Worm (Caenorhabditis elegans): ENCODE data around the gene josd-1.

The josd-1 gene

DNA sequence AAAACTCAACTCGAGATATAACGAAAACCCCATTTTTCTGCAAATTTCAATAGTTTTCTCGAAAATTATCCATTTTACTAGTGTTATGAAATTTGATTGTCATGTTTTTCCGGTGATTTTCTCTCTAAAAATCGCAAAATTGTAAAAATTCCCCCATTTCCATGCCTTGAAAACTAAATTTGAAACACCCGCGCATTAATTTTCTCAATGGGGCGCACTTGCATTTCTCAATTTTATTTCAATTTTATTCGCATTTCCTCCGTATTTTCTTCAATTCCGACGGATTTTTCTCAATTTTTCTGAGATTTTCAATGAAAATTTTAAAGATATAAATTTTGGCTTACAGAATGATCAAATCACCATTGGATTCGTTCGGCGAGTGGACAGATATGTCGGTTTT, 31.4 kb upstream of the josd-1 start, which contains the start of gene Y71H2AM.3 (continued):
- TF ChIP-seq lsy-27 (tag; optimal IDR thresholded peaks at IDR 0.05; ENCODE audit: borderline replicate concordance, insufficient read depth) (no peak), somi-1 (GFP tag; optimal IDR thresholded peaks at IDR 0.05) (no peak), zfh-2 (GFP tag; conservative IDR thresholded peaks at IDR 0.05) (no peak), unc-62 (GFP tag; optimal IDR thresholded peaks at IDR 0.05) (no peak), nhr-179 (tag; optimal IDR thresholded peaks at IDR 0.05) (no peak), sdz-38 (tag; optimal IDR thresholded peaks at IDR 0.05) (no peak), hmg-1.2 (GFP tag; IDR thresholded peaks at IDR 0.05) (no peak), dpff-1 (tag; optimal IDR thresholded peaks at IDR 0.05) (no peak), mxl-1 (tag; optimal IDR thresholded peaks at IDR 0.05) (no peak), bed-2 (GFP tag; IDR thresholded peaks at IDR 0.05) (no peak), die-1 (tag; optimal IDR thresholded peaks at IDR 0.05) (no peak), snpc-1.3 (tag; optimal IDR thresholded peaks at IDR 0.05; ENCODE audit: insufficient read depth) (peak; percentile 8), B0035.1 (tag; optimal IDR thresholded peaks at IDR 0.05) (no peak), F57C9.4 (tag; optimal IDR thresholded peaks at IDR 0.05) (no peak), sea-2 (GFP tag; IDR thresholded peaks at IDR 0.05) (no peak), F33H1.4 (GFP tag; IDR thresholded peaks at IDR 0.05) (peak; percentile 9; the same call in 1 of the 2 replicates), cebp-2 (GFP tag; IDR thresholded peaks at IDR 0.05) (no peak), Y53G8AR.9 (GFP tag; conservative IDR thresholded peaks at IDR 0.05) (no peak), pbrm-1 (GFP tag; IDR thresholded peaks at IDR 0.05) (no peak), dpl-1 (GFP tag; optimal IDR thresholded peaks at IDR 0.05) (peak; percentile 59), madf-6 (GFP tag; IDR thresholded peaks at IDR 0.05) (no peak), ZK185.1 (tag; optimal IDR thresholded peaks at IDR 0.05; ENCODE audit: poor library complexity, severe bottlenecking) (no peak), nfyb-1 (GFP tag; IDR thresholded peaks at IDR 0.05) (no peak), let-607 (tag; optimal IDR thresholded peaks at IDR 0.05) (no peak), xnd-1 (tag; optimal IDR thresholded peaks at IDR 0.05) (no peak), F23B12.7 (tag; optimal IDR thresholded peaks at IDR 0.05; ENCODE audit: insufficient read depth) (no peak), atf-7 (tag; optimal IDR thresholded peaks at IDR 0.05) (no peak)

DNA sequence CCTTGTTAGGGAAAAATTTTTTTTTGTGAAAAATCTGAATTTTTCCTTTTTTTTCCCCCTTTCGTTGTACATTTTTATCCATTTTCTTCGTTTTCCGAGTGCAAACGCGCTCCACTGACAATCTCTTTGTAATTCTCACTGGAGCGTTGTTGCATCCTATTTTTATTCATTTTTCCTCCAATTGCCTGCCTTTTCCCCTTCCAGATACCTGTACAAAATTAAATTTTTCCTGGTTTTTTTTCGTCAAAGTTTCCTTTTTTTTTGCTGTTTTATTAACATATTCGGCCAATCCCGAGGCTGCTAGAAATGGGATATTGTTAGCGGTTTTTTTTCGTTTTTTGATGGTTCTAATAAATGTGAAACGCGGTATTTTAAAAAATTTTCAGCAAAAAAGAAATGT, 25.0 kb upstream of the josd-1 start:
- no peak for TF ChIP-seq dox-1 (GFP tag; IDR thresholded peaks at IDR 0.05)
- no peak for TF ChIP-seq rpc-1 (optimal IDR thresholded peaks at IDR 0.05)
- TF ChIP-seq rpc-1 (tag; optimal IDR thresholded peaks at IDR 0.05): no peak
- no peak for TF ChIP-seq F33H1.4 (GFP tag; IDR thresholded peaks at IDR 0.05)
- TF ChIP-seq unc-62 (GFP tag; optimal IDR thresholded peaks at IDR 0.05): no peak
- TF ChIP-seq akir-1 (GFP tag; optimal IDR thresholded peaks at IDR 0.05): no peak
- no peak for TF ChIP-seq F57A8.1 (GFP tag; optimal IDR thresholded peaks at IDR 0.05)
- TF ChIP-seq dpff-1 (tag; optimal IDR thresholded peaks at IDR 0.05): no peak
- no peak for TF ChIP-seq ccch-3 (GFP tag; optimal IDR thresholded peaks at IDR 0.05)
- TF ChIP-seq T07F8.4 (tag; optimal IDR thresholded peaks at IDR 0.05): no peak
- no peak for TF ChIP-seq egl-18 (GFP tag; IDR thresholded peaks at IDR 0.05)
- TF ChIP-seq ztf-6 (GFP tag; IDR thresholded peaks at IDR 0.05): no peak
- no peak for TF ChIP-seq egl-44 (GFP tag; IDR thresholded peaks at IDR 0.05)
- TF ChIP-seq K12H6.12 (tag; optimal IDR thresholded peaks at IDR 0.05): no peak
- no peak for TF ChIP-seq nhr-120 (GFP tag; IDR thresholded peaks at IDR 0.05)
- TF ChIP-seq hsf-1 (GFP tag; IDR thresholded peaks at IDR 0.05): 0 out of 2 replicates have a peak, but pooled peaks have one; percentile 34
- peak; percentile 89 for TF ChIP-seq F52B5.7 (tag; optimal IDR thresholded peaks at IDR 0.05)
- TF ChIP-seq nfya-1 (tag; optimal IDR thresholded peaks at IDR 0.05; ENCODE audit: borderline replicate concordance, insufficient read depth): no peak
- no peak for TF ChIP-seq hmg-20 (GFP tag; IDR thresholded peaks at IDR 0.05)
- TF ChIP-seq snpc-3.4 (tag; optimal IDR thresholded peaks at IDR 0.05): no peak
- TF ChIP-seq nfyb-1 (GFP tag; IDR thresholded peaks at IDR 0.05): peak; percentile 24; the same call in 1 of the 2 replicates
- TF ChIP-seq ZK185.1 (tag; optimal IDR thresholded peaks at IDR 0.05; ENCODE audit: poor library complexity, severe bottlenecking): peak; percentile 30
- peak; percentile 37 for TF ChIP-seq die-1 (tag; optimal IDR thresholded peaks at IDR 0.05)
- no peak for TF ChIP-seq hmg-1.2 (GFP tag; IDR thresholded peaks at IDR 0.05)
- TF ChIP-seq tlf-1 (GFP tag; optimal IDR thresholded peaks at IDR 0.05): no peak
- no peak for TF ChIP-seq zfh-2 (GFP tag; conservative IDR thresholded peaks at IDR 0.05)
- TF ChIP-seq athp-1 (tag; optimal IDR thresholded peaks at IDR 0.05): peak; percentile 94
- TF ChIP-seq lin-40 (tag; optimal IDR thresholded peaks at IDR 0.05): peak; percentile 19
- TF ChIP-seq nhr-90 (tag; optimal IDR thresholded peaks at IDR 0.05): no peak
